Fruit fly (Drosophila melanogaster) whole organism, prepupa: Measurements from ENCODE around the gene Mkp3.

Experiments
- Blimp-1 ChIP-seq: fragments of 200-800 bp; sonication (Bioruptor generic); optimal IDR thresholded peaks from 3 replicates; lab custom pipeline; 2017; ENCODE audit warnings: missing biosample characterization, missing genetic modification characterization, mild to moderate bottlenecking, moderate library complexity, missing genetic modification reagents
- CG10631 ChIP-seq: fragments of 200-800 bp; sonication (Bioruptor generic); optimal IDR thresholded peaks from 2 replicates; lab custom pipeline; 2016; ENCODE audit warnings: missing biosample characterization, missing genetic modification characterization
- CG10669 ChIP-seq: fragments of 200-800 bp; sonication (Bioruptor generic); optimal IDR thresholded peaks from 3 replicates; lab custom pipeline; 2018; ENCODE audit warnings: missing biosample characterization, mild to moderate bottlenecking, missing genetic modification characterization, moderate library complexity
- CG11294 ChIP-seq: fragments of 200-800 bp; sonication (Bioruptor generic); IDR thresholded peaks from 2 replicates; pipeline ENCODE4 v1.3.6; 2022; ENCODE audit warnings: missing biosample characterization, missing genetic modification characterization
- CG11902 ChIP-seq: fragments of 200-800 bp; sonication (Bioruptor generic); optimal IDR thresholded peaks from 3 replicates; lab custom pipeline; 2016; ENCODE audit warnings: missing biosample characterization, missing genetic modification characterization
- CG15336 ChIP-seq: fragments of 200-800 bp; sonication (Bioruptor generic); IDR thresholded peaks from 2 replicates; pipeline ENCODE4 v1.3.6; 2022; ENCODE audit warnings: missing biosample characterization, missing genetic modification characterization
- CG1621 ChIP-seq: fragments of 200-800 bp; sonication (Bioruptor generic); optimal IDR thresholded peaks from 3 replicates; lab custom pipeline; 2018; ENCODE audit warnings: missing biosample characterization, mild to moderate bottlenecking, missing genetic modification characterization
- CG16779 ChIP-seq: fragments of 200-800 bp; sonication (Bioruptor generic); optimal IDR thresholded peaks from 3 replicates; lab custom pipeline; 2017; ENCODE audit warnings: missing biosample characterization, mild to moderate bottlenecking, missing genetic modification characterization
- CG3032 ChIP-seq: fragments of 200-800 bp; optimal IDR thresholded peaks from 2 replicates; lab custom pipeline; 2019; ENCODE audit warnings: missing biosample characterization, mild to moderate bottlenecking, missing genetic modification characterization, moderate library complexity
- CG31627 ChIP-seq: fragments of 200-800 bp; sonication (Bioruptor generic); optimal IDR thresholded peaks from 3 replicates; lab custom pipeline; 2016; ENCODE audit warnings: missing biosample characterization, missing genetic modification characterization
- CG32006 ChIP-seq: fragments of 200-800 bp; sonication (Bioruptor generic); optimal IDR thresholded peaks from 3 replicates; lab custom pipeline; 2017; ENCODE audit warnings: missing biosample characterization, mild to moderate bottlenecking, missing genetic modification characterization
- CG34406 ChIP-seq: fragments of 200-800 bp; sonication (Bioruptor generic); optimal IDR thresholded peaks from 3 replicates; lab custom pipeline; 2016; ENCODE audit warnings: missing biosample characterization, missing genetic modification characterization
- CG4318 ChIP-seq: fragments of 200-800 bp; sonication (Bioruptor generic); optimal IDR thresholded peaks from 3 replicates; lab custom pipeline; 2017; ENCODE audit warnings: missing biosample characterization, mild to moderate bottlenecking, missing genetic modification characterization
- CG6163 ChIP-seq: fragments of 200-800 bp; sonication (Bioruptor generic); IDR thresholded peaks from 3 replicates; pipeline ENCODE4 v1.3.6; 2022; ENCODE audit warnings: missing biosample characterization, missing genetic modification characterization
- CG6276 ChIP-seq: fragments of 200-800 bp; sonication (Bioruptor generic); optimal IDR thresholded peaks from 2 replicates; lab custom pipeline; 2017; ENCODE audit warnings: missing biosample characterization, mild to moderate bottlenecking, missing genetic modification characterization
- CG6792 ChIP-seq: fragments of 200-800 bp; sonication (Bioruptor generic); optimal IDR thresholded peaks from 3 replicates; lab custom pipeline; 2016; ENCODE audit warnings: missing biosample characterization, missing genetic modification characterization
- CG6808 ChIP-seq: fragments of 200-800 bp; sonication (Bioruptor generic); optimal IDR thresholded peaks from 3 replicates; lab custom pipeline; 2017; ENCODE audit warnings: missing biosample characterization, missing genetic modification characterization, mild to moderate bottlenecking, moderate library complexity, missing genetic modification reagents
- CG7368 ChIP-seq: fragments of 200-800 bp; sonication (Bioruptor generic); optimal IDR thresholded peaks from 3 replicates; lab custom pipeline; 2016; ENCODE audit warnings: missing biosample characterization, missing genetic modification characterization
- CG8119 ChIP-seq: fragments of 200-800 bp; sonication (Bioruptor generic); IDR thresholded peaks from 3 replicates; pipeline ENCODE4 v1.3.6; 2022; ENCODE audit warnings: missing biosample characterization, missing genetic modification characterization
- CG8319 ChIP-seq: fragments of 200-800 bp; sonication (Bioruptor generic); optimal IDR thresholded peaks from 3 replicates; lab custom pipeline; 2016; ENCODE audit warnings: missing biosample characterization, missing genetic modification characterization
- CG8632 ChIP-seq: fragments of 200-800 bp; sonication (Bioruptor generic); optimal IDR thresholded peaks from 3 replicates; lab custom pipeline; 2016; ENCODE audit warnings: missing biosample characterization, missing genetic modification characterization
- CG9139 ChIP-seq: fragments of 200-800 bp; sonication (Bioruptor generic); optimal IDR thresholded peaks from 3 replicates; lab custom pipeline; 2017; ENCODE audit warnings: missing biosample characterization, mild to moderate bottlenecking, missing genetic modification characterization
- Eip75B ChIP-seq: fragments of 200-800 bp; sonication (Bioruptor generic); optimal IDR thresholded peaks from 3 replicates; lab custom pipeline; 2016; ENCODE audit warnings: missing biosample characterization, missing genetic modification characterization
- Eip93F ChIP-seq: fragments of 200-800 bp; sonication (Bioruptor generic); optimal IDR thresholded peaks from 2 replicates; lab custom pipeline; 2016; ENCODE audit warnings: missing biosample characterization, mild to moderate bottlenecking, missing genetic modification characterization
- Ets21C ChIP-seq: fragments of 200-800 bp; sonication (Bioruptor generic); optimal IDR thresholded peaks from 3 replicates; lab custom pipeline; 2016; ENCODE audit warnings: missing biosample characterization, missing genetic modification characterization
- Ets96B ChIP-seq: fragments of 200-800 bp; optimal IDR thresholded peaks from 2 replicates; lab custom pipeline; 2019; ENCODE audit warnings: missing biosample characterization, mild to moderate bottlenecking, missing genetic modification characterization, moderate library complexity
- Gug ChIP-seq: fragments of 200-800 bp; sonication (Bioruptor generic); IDR thresholded peaks from 2 replicates; pipeline ENCODE4 v1.3.6; 2022; ENCODE audit warnings: missing biosample characterization, missing genetic modification characterization
- Hr38 ChIP-seq: sonication (Bioruptor generic); optimal IDR thresholded peaks from 2 replicates; lab custom pipeline; 2016; ENCODE audit warnings: missing biosample characterization, missing genetic modification characterization
- Hr39 ChIP-seq: fragments of 200-800 bp; sonication (Bioruptor generic); optimal IDR thresholded peaks from 2 replicates; lab custom pipeline; 2016; ENCODE audit warnings: missing biosample characterization, missing genetic modification characterization
- Hr4 ChIP-seq: fragments of 200-800 bp; sonication (Bioruptor generic); optimal IDR thresholded peaks from 3 replicates; lab custom pipeline; 2016; ENCODE audit warnings: missing biosample characterization, missing genetic modification characterization
- Lpt ChIP-seq: fragments of 200-800 bp; sonication (Bioruptor generic); optimal IDR thresholded peaks from 3 replicates; lab custom pipeline; 2016; ENCODE audit warnings: missing biosample characterization, missing genetic modification characterization
- Met ChIP-seq: fragments of 200-800 bp; sonication (Bioruptor generic); optimal IDR thresholded peaks from 3 replicates; lab custom pipeline; 2016; ENCODE audit warnings: missing biosample characterization, missing genetic modification characterization
- OdsH ChIP-seq: fragments of 200-800 bp; sonication (Bioruptor generic); optimal IDR thresholded peaks from 3 replicates; lab custom pipeline; 2016; ENCODE audit warnings: missing biosample characterization, missing genetic modification characterization
- Smox ChIP-seq: fragments of 200-800 bp; sonication (Bioruptor generic); optimal IDR thresholded peaks from 3 replicates; lab custom pipeline; 2016; ENCODE audit warnings: missing biosample characterization, missing genetic modification characterization
- Sox102F ChIP-seq: fragments of 200-800 bp; sonication (Bioruptor generic); optimal IDR thresholded peaks from 2 replicates; lab custom pipeline; 2016; ENCODE audit warnings: missing biosample characterization, mild to moderate bottlenecking, missing genetic modification characterization
- Sox14 ChIP-seq: fragments of 200-800 bp; sonication (Bioruptor generic); optimal IDR thresholded peaks from 3 replicates; lab custom pipeline; 2016; ENCODE audit warnings: missing biosample characterization, missing genetic modification characterization
- achi ChIP-seq: fragments of 200-800 bp; sonication (Bioruptor generic); optimal IDR thresholded peaks from 3 replicates; lab custom pipeline; 2016; ENCODE audit warnings: missing biosample characterization, missing genetic modification characterization
- acj6 ChIP-seq: fragments of 200-800 bp; sonication (Bioruptor generic); optimal IDR thresholded peaks from 3 replicates; lab custom pipeline; 2016; ENCODE audit warnings: missing biosample characterization, missing genetic modification characterization
- cyc ChIP-seq: fragments of 200-800 bp; sonication (Bioruptor generic); optimal IDR thresholded peaks from 3 replicates; lab custom pipeline; 2016; ENCODE audit warnings: missing biosample characterization, missing genetic modification characterization
- dac ChIP-seq: fragments of 200-800 bp; sonication (Bioruptor generic); optimal IDR thresholded peaks from 2 replicates; lab custom pipeline; 2017; ENCODE audit warnings: missing biosample characterization, mild to moderate bottlenecking, missing genetic modification characterization
- dsx ChIP-seq: fragments of 200-800 bp; optimal IDR thresholded peaks from 3 replicates; lab custom pipeline; 2019; ENCODE audit warnings: missing biosample characterization, mild to moderate bottlenecking, missing genetic modification characterization, moderate library complexity; ENCODE audit not compliant: poor library complexity, severe bottlenecking
- eg ChIP-seq: fragments of 200-800 bp; sonication (Bioruptor generic); IDR thresholded peaks from 3 replicates; pipeline ENCODE4 v1.3.6; 2022; ENCODE audit warnings: missing biosample characterization, missing genetic modification characterization
- esn ChIP-seq: fragments of 200-800 bp; sonication (Bioruptor generic); optimal IDR thresholded peaks from 2 replicates; lab custom pipeline; 2016; ENCODE audit warnings: missing biosample characterization, mild to moderate bottlenecking, missing genetic modification characterization, moderate library complexity
- fkh ChIP-seq: fragments of 200-800 bp; sonication (Bioruptor generic); optimal IDR thresholded peaks from 3 replicates; lab custom pipeline; 2017; ENCODE audit warnings: missing biosample characterization, mild to moderate bottlenecking, missing genetic modification characterization, moderate library complexity
- lz ChIP-seq: fragments of 200-800 bp; sonication (Bioruptor generic); optimal IDR thresholded peaks from 3 replicates; lab custom pipeline; 2016; ENCODE audit warnings: missing biosample characterization, missing genetic modification characterization
- net ChIP-seq: fragments of 200-800 bp; sonication (Bioruptor generic); optimal IDR thresholded peaks from 3 replicates; lab custom pipeline; 2016; ENCODE audit warnings: missing biosample characterization, missing genetic modification characterization
- salr ChIP-seq, 2 experiments: fragments of 200-800 bp; sonication (Bioruptor generic); optimal IDR thresholded peaks; 3 replicates each; lab custom pipeline; 2016 to 2018; ENCODE audit warnings: missing biosample characterization in 2 of 2, missing genetic modification characterization in 2 of 2, mild to moderate bottlenecking in 1 of 2
- spab ChIP-seq: fragments of 200-800 bp; sonication (Bioruptor generic); optimal IDR thresholded peaks from 2 replicates; lab custom pipeline; 2017; ENCODE audit warnings: missing biosample characterization, mild to moderate bottlenecking, missing genetic modification characterization, missing genetic modification reagents
- svp ChIP-seq: fragments of 200-800 bp; sonication (Bioruptor generic); peaks from one replicate; lab custom pipeline; 2016; ENCODE audit warnings: missing biosample characterization, missing genetic modification characterization
- vri ChIP-seq: fragments of 200-800 bp; sonication (Bioruptor generic); optimal IDR thresholded peaks from 3 replicates; lab custom pipeline; 2016; ENCODE audit warnings: missing biosample characterization, mild to moderate bottlenecking, missing genetic modification characterization

Gene Mkp3

dm6 chr3L:19086364-19087200 is at the start of gene Mkp3:
TSS of gene Mkp3 (minus strand) at chr3L:19086426.
- TF ChIP-seq Gug (GFP tag; lab: Robert Waterston, UW) = peak; percentile 91
- peak; percentile 14 for TF ChIP-seq Ets21C
- peak; percentile 91 for TF ChIP-seq Ets96B (tag; lab: Kevin White, UChicago)
- peak; percentile 81 for TF ChIP-seq fkh (GFP tag; lab: Kevin White, UChicago)
- peak; percentile 93 for TF ChIP-seq CG6276 (GFP tag; lab: Kevin White, UChicago)
- TF ChIP-seq CG1621 (tag; lab: Kevin White, UChicago) = peak; percentile 75
- TF ChIP-seq Sox102F (GFP tag; lab: Kevin White, UChicago) = peak; percentile 70
- TF ChIP-seq CG9139 (GFP tag; lab: Kevin White, UChicago) = peak; percentile 79
- peak; percentile 64 for TF ChIP-seq CG7368 (GFP tag; lab: Kevin White, UChicago)
- peak; percentile 51 for TF ChIP-seq Hr39 (GFP tag; lab: Kevin White, UChicago)
- TF ChIP-seq CG31627 (GFP tag; lab: Kevin White, UChicago) = peak; percentile 10
- peak; percentile 65 for TF ChIP-seq Blimp-1 (GFP tag; lab: Kevin White, UChicago)
- TF ChIP-seq CG10631 (GFP tag; lab: Kevin White, UChicago) = peak; percentile 87
- TF ChIP-seq Hr4 = peak; percentile 69
- TF ChIP-seq lz = peak; percentile 63
- TF ChIP-seq vri = peak; percentile 73
- peak; percentile 85 for TF ChIP-seq CG8632 (GFP tag; lab: Kevin White, UChicago)
- peak; percentile 87 for TF ChIP-seq CG6808 (GFP tag; lab: Kevin White, UChicago)
- peak; percentile 95 for TF ChIP-seq eg (GFP tag; lab: Robert Waterston, UW)
- peak; percentile 93 for TF ChIP-seq CG32006 (GFP tag; lab: Kevin White, UChicago)
- TF ChIP-seq net (GFP tag; lab: Kevin White, UChicago) = peak; percentile 85
- peak; percentile 86 for TF ChIP-seq Lpt
- TF ChIP-seq CG16779 (tag; lab: Kevin White, UChicago) = peak; percentile 88
- peak; percentile 66 to 82 for TF ChIP-seq salr (GFP tag; optimal IDR thresholded peaks at IDR 0.05; lab: Kevin White, UChicago)
- peak; percentile 88 for TF ChIP-seq OdsH
- no peak for TF ChIP-seq Hr38 (GFP tag; lab: Kevin White, UChicago)
- TF ChIP-seq CG11902 = peak; percentile 55
- TF ChIP-seq CG8319 = peak; percentile 61
- TF ChIP-seq cyc (GFP tag; lab: Kevin White, UChicago) = peak; percentile 54
- TF ChIP-seq CG6163 (GFP tag; lab: Robert Waterston, UW) = peak; percentile 93
- peak; percentile 59 for TF ChIP-seq Smox (GFP tag; lab: Kevin White, UChicago)
- TF ChIP-seq CG6792 (GFP tag; lab: Kevin White, UChicago) = peak; percentile 80
- TF ChIP-seq CG11294 (GFP tag; lab: Robert Waterston, UW) = peak; percentile 87
- TF ChIP-seq CG4318 (GFP tag; lab: Kevin White, UChicago) = peak; percentile 83
- TF ChIP-seq svp (GFP tag; lab: Kevin White, UChicago) = peak; percentile 83
- peak; percentile 97 for TF ChIP-seq CG8119
- TF ChIP-seq CG15336 (GFP tag; lab: Robert Waterston, UW) = peak; percentile 98
- peak; percentile 51 for TF ChIP-seq Sox14 (GFP tag; lab: Kevin White, UChicago)
- peak; percentile 88 for TF ChIP-seq CG34406 (GFP tag; lab: Kevin White, UChicago)
- TF ChIP-seq achi (GFP tag; lab: Kevin White, UChicago) = peak; percentile 92
- TF ChIP-seq Eip93F (GFP tag; lab: Kevin White, UChicago) = peak; percentile 81
- TF ChIP-seq dsx (GFP tag; lab: Kevin White, UChicago) = peak; percentile 83
- peak; percentile 87 for TF ChIP-seq acj6 (GFP tag; lab: Kevin White, UChicago)
- TF ChIP-seq CG3032 = peak; percentile 91
- TF ChIP-seq Met = peak; percentile 73
- TF ChIP-seq esn (GFP tag; lab: Kevin White, UChicago) = peak; percentile 79
- peak; percentile 89 for TF ChIP-seq spab (GFP tag; lab: Kevin White, UChicago)
- TF ChIP-seq Eip75B (GFP tag; lab: Kevin White, UChicago) = peak; percentile 63
- peak; percentile 71 for TF ChIP-seq dac (GFP tag; lab: Kevin White, UChicago)
- peak; percentile 82 for TF ChIP-seq CG10669 (GFP tag; lab: Kevin White, UChicago)
